In the genomic region with DNA sequence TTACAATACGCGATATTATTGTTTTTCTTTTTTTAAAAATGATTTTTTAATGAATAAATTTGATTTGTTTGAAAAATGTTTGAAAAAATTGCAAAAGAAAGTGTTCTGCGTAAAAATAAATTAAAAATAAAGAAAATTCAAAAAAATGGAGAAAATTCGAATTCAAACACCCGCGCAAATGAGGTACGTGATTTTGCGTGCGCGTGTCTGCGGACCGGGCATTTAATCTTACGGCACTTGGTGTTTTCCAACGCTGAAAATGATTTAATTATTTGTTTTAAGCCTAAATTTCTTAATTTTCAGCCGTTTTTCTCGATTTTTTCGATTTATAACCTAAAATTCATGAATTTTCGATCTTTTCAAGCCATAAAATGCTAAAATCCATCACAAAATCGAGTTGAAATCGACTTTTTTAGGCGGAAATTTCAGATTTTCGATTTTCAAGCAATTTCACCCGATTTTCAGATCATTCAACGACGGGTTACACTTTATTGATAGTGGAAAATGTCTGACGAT, we compare ENCODE assay signal across 4 worm cellular contexts.
TF ChIP-seq lines count a peak whose summit lies in the region.

Gene gcn-1 (plus strand): TSS at position 466 of the 516 bp plus-strand sequence.

TF ChIP-seq in whole organism, L2 larva, 48 proteins besides CTCF, POLR2A, EP300 and RAD21 (continues in another document):
- TF ChIP-seq egl-27 (tag; optimal IDR thresholded peaks at IDR 0.05; lab: Kevin White, UChicago): peak; percentile 38
- TF ChIP-seq zag-1 (tag; optimal IDR thresholded peaks at IDR 0.05; lab: Kevin White, UChicago): no peak
- TF ChIP-seq elt-1 (tag; optimal IDR thresholded peaks at IDR 0.05; lab: Kevin White, UChicago): no peak
- no peak for TF ChIP-seq nhr-23 (tag; optimal IDR thresholded peaks at IDR 0.05; lab: Kevin White, UChicago)
- TF ChIP-seq nhr-10 (tag; optimal IDR thresholded peaks at IDR 0.05; lab: Kevin White, UChicago): no peak
- TF ChIP-seq unc-55 (GFP tag; optimal IDR thresholded peaks at IDR 0.05; lab: Kevin White, UChicago): peak; percentile 79
- no peak for TF ChIP-seq R02D3.7 (tag; optimal IDR thresholded peaks at IDR 0.05; lab: Kevin White, UChicago)
- TF ChIP-seq gmeb-1 (tag; optimal IDR thresholded peaks at IDR 0.05; lab: Kevin White, UChicago): peak; percentile 99
- TF ChIP-seq ztf-4 (tag; optimal IDR thresholded peaks at IDR 0.05; lab: Kevin White, UChicago): peak; percentile 7
- TF ChIP-seq fos-1 (tag; optimal IDR thresholded peaks at IDR 0.05; lab: Kevin White, UChicago): peak; percentile 12
- peak; percentile 68 to 91 for TF ChIP-seq lsy-2 (tag; optimal IDR thresholded peaks at IDR 0.05; lab: Kevin White, UChicago)
- no peak for TF ChIP-seq nhr-6 (tag; optimal IDR thresholded peaks at IDR 0.05; lab: Kevin White, UChicago)
- peak; percentile 25 for TF ChIP-seq sem-4 (tag; optimal IDR thresholded peaks at IDR 0.05; lab: Kevin White, UChicago)
- TF ChIP-seq ama-1 (optimal IDR thresholded peaks at IDR 0.05; lab: Kevin White, UChicago): no peak
- no peak for TF ChIP-seq mdl-1 (tag; optimal IDR thresholded peaks at IDR 0.05; lab: Kevin White, UChicago)
- peak; percentile 53 for TF ChIP-seq nhr-21 (tag; optimal IDR thresholded peaks at IDR 0.05; lab: Kevin White, UChicago)
- TF ChIP-seq peb-1 (tag; optimal IDR thresholded peaks at IDR 0.05; lab: Kevin White, UChicago): no peak
- peak; percentile 61 for TF ChIP-seq F13H6.1 (tag; optimal IDR thresholded peaks at IDR 0.05; lab: Kevin White, UChicago)
- TF ChIP-seq nhr-12 (tag; optimal IDR thresholded peaks at IDR 0.05; lab: Kevin White, UChicago): no peak
- TF ChIP-seq alr-1 (tag; optimal IDR thresholded peaks at IDR 0.05; lab: Kevin White, UChicago): no peak
- peak; percentile 59 for TF ChIP-seq nhr-25 (tag; optimal IDR thresholded peaks at IDR 0.05; lab: Kevin White, UChicago)
- TF ChIP-seq mab-5 (tag; optimal IDR thresholded peaks at IDR 0.05; lab: Kevin White, UChicago): peak; percentile 7

TF ChIP-seq in whole organism, L4 larva, 104 proteins besides CTCF, POLR2A, EP300 and RAD21 (continues in another document):
- TF ChIP-seq jun-1 (tag; optimal IDR thresholded peaks at IDR 0.05; lab: Kevin White, UChicago) (no peak), nhr-10 (tag; optimal IDR thresholded peaks at IDR 0.05; lab: Kevin White, UChicago) (no peak), daf-19 (GFP tag; conservative IDR thresholded peaks at IDR 0.05; lab: Robert Waterston, UW) (no peak), ceh-28 (tag; optimal IDR thresholded peaks at IDR 0.05; lab: Kevin White, UChicago) (no peak), dmd-8 (GFP tag; IDR thresholded peaks at IDR 0.05; lab: Robert Waterston, UW) (no peak), hif-1 (tag; optimal IDR thresholded peaks at IDR 0.05; lab: Kevin White, UChicago) (peak in 1 of 2 experiments; percentile 16), aha-1 (tag; lab: Kevin White, UChicago) (no peak), fkh-10 (GFP tag; optimal IDR thresholded peaks at IDR 0.05; lab: Kevin White, UChicago) (peak; percentile 45), F26F4.8 (GFP tag; conservative IDR thresholded peaks at IDR 0.05; lab: Robert Waterston, UW) (no peak), lim-7 (GFP tag; IDR thresholded peaks at IDR 0.05; lab: Robert Waterston, UW) (no peak), lsy-2 (tag; optimal IDR thresholded peaks at IDR 0.05; lab: Kevin White, UChicago) (peak in 1 of 2 experiments; percentile 87), unc-130 (GFP tag; optimal IDR thresholded peaks at IDR 0.05; lab: Kevin White, UChicago) (no peak), F37D6.2 (tag; optimal IDR thresholded peaks at IDR 0.05; lab: Kevin White, UChicago) (no peak), snpc-1.2 (GFP tag; IDR thresholded peaks at IDR 0.05; lab: Robert Waterston, UW) (no peak), ctbp-1 (GFP tag; IDR thresholded peaks at IDR 0.05; lab: Robert Waterston, UW) (0 out of 2 replicates have a peak, but pooled peaks have one; percentile 19), lin-29 (GFP tag; IDR thresholded peaks at IDR 0.05; lab: Robert Waterston, UW) (no peak), snpc-4 (tag; optimal IDR thresholded peaks at IDR 0.05; lab: Kevin White, UChicago) (no peak), vab-7 (GFP tag; IDR thresholded peaks at IDR 0.05; lab: Robert Waterston, UW) (no peak), arid-1 (GFP tag; conservative IDR thresholded peaks at IDR 0.05; lab: Robert Waterston, UW) (peak; percentile 85), Y5F2A.4 (GFP tag; optimal IDR thresholded peaks at IDR 0.05; lab: Kevin White, UChicago) (no peak), egl-27 (tag; optimal IDR thresholded peaks at IDR 0.05; lab: Kevin White, UChicago) (no peak), F49E8.2 (tag; optimal IDR thresholded peaks at IDR 0.05; lab: Kevin White, UChicago; ENCODE audit: borderline replicate concordance) (peak; percentile 19), spr-3 (GFP tag; optimal IDR thresholded peaks at IDR 0.05; lab: Kevin White, UChicago) (no peak)

TF ChIP-seq in whole organism, late embryonic, 69 proteins besides CTCF, POLR2A, EP300 and RAD21:
- peak; percentile 69 for TF ChIP-seq tbx-2 (tag; optimal IDR thresholded peaks at IDR 0.05; lab: Kevin White, UChicago)
- no peak for TF ChIP-seq unc-3 (GFP tag; conservative IDR thresholded peaks at IDR 0.05; lab: Robert Waterston, UW)
- TF ChIP-seq unc-3 (tag; optimal IDR thresholded peaks at IDR 0.05; lab: Kevin White, UChicago): no peak
- TF ChIP-seq madf-2 (tag; optimal IDR thresholded peaks at IDR 0.05; lab: Kevin White, UChicago): no peak
- peak; percentile 72 for TF ChIP-seq unc-42 (tag; optimal IDR thresholded peaks at IDR 0.05; lab: Kevin White, UChicago)
- TF ChIP-seq nfya-1 (tag; optimal IDR thresholded peaks at IDR 0.05; lab: Kevin White, UChicago): peak; percentile 30
- peak; percentile 6 for TF ChIP-seq ceh-31 (tag; optimal IDR thresholded peaks at IDR 0.05; lab: Kevin White, UChicago)

TF ChIP-seq in whole organism, mixed stage, embryonic, 35 proteins besides CTCF, POLR2A, EP300 and RAD21:
- no peak for TF ChIP-seq elt-3 (tag; optimal IDR thresholded peaks at IDR 0.05; lab: Kevin White, UChicago)
- TF ChIP-seq zip-8 (tag; optimal IDR thresholded peaks at IDR 0.05; lab: Kevin White, UChicago): no peak
- TF ChIP-seq nhr-237 (tag; optimal IDR thresholded peaks at IDR 0.05; lab: Kevin White, UChicago): peak; percentile 58
- no peak for TF ChIP-seq cnd-1 (tag; optimal IDR thresholded peaks at IDR 0.05; lab: Kevin White, UChicago)
- no peak for TF ChIP-seq sem-2 (GFP tag; optimal IDR thresholded peaks at IDR 0.05; lab: Kevin White, UChicago)
- TF ChIP-seq lin-32 (GFP tag; optimal IDR thresholded peaks at IDR 0.05; lab: Kevin White, UChicago): no peak
- TF ChIP-seq M03D4.4 (tag; optimal IDR thresholded peaks at IDR 0.05; lab: Kevin White, UChicago): no peak
- peak; percentile 92 for TF ChIP-seq ces-1 (GFP tag; optimal IDR thresholded peaks at IDR 0.05; lab: Kevin White, UChicago)
- peak; percentile 49 for TF ChIP-seq lin-13 (tag; optimal IDR thresholded peaks at IDR 0.05; lab: Kevin White, UChicago)
- no peak for TF ChIP-seq ztf-11 (tag; optimal IDR thresholded peaks at IDR 0.05; lab: Kevin White, UChicago)
- TF ChIP-seq nhr-12 (tag; optimal IDR thresholded peaks at IDR 0.05; lab: Kevin White, UChicago): no peak
- TF ChIP-seq ceh-83 (GFP tag; optimal IDR thresholded peaks at IDR 0.05; lab: Kevin White, UChicago): no peak
- peak; percentile 78 for TF ChIP-seq lsy-2 (tag; optimal IDR thresholded peaks at IDR 0.05; lab: Kevin White, UChicago)
- no peak for TF ChIP-seq mab-5 (tag; optimal IDR thresholded peaks at IDR 0.05; lab: Kevin White, UChicago)
- no peak for TF ChIP-seq blmp-1 (tag; optimal IDR thresholded peaks at IDR 0.05; lab: Kevin White, UChicago)
- TF ChIP-seq pha-4 (tag; optimal IDR thresholded peaks at IDR 0.05; lab: Kevin White, UChicago): no peak
- no peak for TF ChIP-seq sptf-1 (tag; optimal IDR thresholded peaks at IDR 0.05; lab: Kevin White, UChicago)
- TF ChIP-seq mls-2 (tag; optimal IDR thresholded peaks at IDR 0.05; lab: Kevin White, UChicago): no peak
- no peak for TF ChIP-seq drap-1 (GFP tag; optimal IDR thresholded peaks at IDR 0.05; lab: Kevin White, UChicago)
- TF ChIP-seq ham-2 (GFP tag; optimal IDR thresholded peaks at IDR 0.05; lab: Kevin White, UChicago): no peak
- no peak for TF ChIP-seq hlh-1 (tag; optimal IDR thresholded peaks at IDR 0.05; lab: Kevin White, UChicago)
- TF ChIP-seq unc-62 (GFP tag; optimal IDR thresholded peaks at IDR 0.05; lab: Kevin White, UChicago): no peak
- no peak for TF ChIP-seq nhr-28 (tag; optimal IDR thresholded peaks at IDR 0.05; lab: Kevin White, UChicago)
- TF ChIP-seq elt-1 (tag; optimal IDR thresholded peaks at IDR 0.05; lab: Kevin White, UChicago; ENCODE audit: borderline replicate concordance, insufficient read depth): no peak
- TF ChIP-seq bed-3 (GFP tag; optimal IDR thresholded peaks at IDR 0.05; lab: Kevin White, UChicago): no peak
- TF ChIP-seq mep-1 (tag; optimal IDR thresholded peaks at IDR 0.05; lab: Kevin White, UChicago): peak; percentile 63
- no peak for TF ChIP-seq ceh-43 (GFP tag; optimal IDR thresholded peaks at IDR 0.05; lab: Kevin White, UChicago)
- TF ChIP-seq nhr-76 (tag; optimal IDR thresholded peaks at IDR 0.05; lab: Kevin White, UChicago): no peak
- TF ChIP-seq unc-39 (tag; optimal IDR thresholded peaks at IDR 0.05; lab: Kevin White, UChicago): no peak
- TF ChIP-seq tbx-8 (GFP tag; optimal IDR thresholded peaks at IDR 0.05; lab: Kevin White, UChicago): no peak
- no peak for TF ChIP-seq unc-120 (tag; optimal IDR thresholded peaks at IDR 0.05; lab: Kevin White, UChicago; ENCODE audit: poor library complexity, severe bottlenecking)
- no peak for TF ChIP-seq snpc-4 (tag; optimal IDR thresholded peaks at IDR 0.05; lab: Kevin White, UChicago)
- TF ChIP-seq nhr-2 (tag; optimal IDR thresholded peaks at IDR 0.05; lab: Kevin White, UChicago): peak; percentile 17
- peak; percentile 58 for TF ChIP-seq ceh-39 (tag; optimal IDR thresholded peaks at IDR 0.05; lab: Kevin White, UChicago)
- no peak for TF ChIP-seq flh-1 (GFP tag; optimal IDR thresholded peaks at IDR 0.05; lab: Kevin White, UChicago)
